Fruit fly (Drosophila melanogaster) whole organism: ENCODE data around the gene pnt.

Experiments used
- CG8478 ChIP-seq: fragments of >200 bp; optimal IDR thresholded peaks from 2 replicates; lab custom pipeline; 2018; ENCODE audit warnings: inconsistent platforms
- Dll ChIP-seq: fragments of >200 bp; optimal IDR thresholded peaks from 2 replicates; lab custom pipeline; 2017
- psq ChIP-seq: fragments of >200 bp; optimal IDR thresholded peaks from 2 replicates; lab custom pipeline; 2017

- TF ChIP-seq CG8478 (lab: Kevin White, UChicago), result no peak
- no peak for TF ChIP-seq psq (lab: Kevin White, UChicago)
- no peak for TF ChIP-seq Dll (lab: Kevin White, UChicago)
These were observed 67.1 kb downstream of the pnt start for dm6 chr3R:23278704-23279379.
